Worm (Caenorhabditis elegans) whole organism, L4 larva: ENCODE results near the gene mks-5.

Source experiments
- F10B5.3 ChIP-seq: sonication (generic microtip); optimal IDR thresholded peaks from 2 replicates; lab custom pipeline; 2016; ENCODE audit warnings: mild to moderate bottlenecking, missing genetic modification characterization, missing compliant biosample characterization
- F44E2.7 ChIP-seq: fragments of 200-800 bp; sonication (Bioruptor generic); IDR thresholded peaks from 2 replicates; pipeline ENCODE4 v2.1.2; 2022; ENCODE audit warnings: missing genetic modification characterization, missing compliant biosample characterization
- F49E8.2 ChIP-seq: sonication (generic microtip); optimal IDR thresholded peaks from 2 replicates; lab custom pipeline; 2016; ENCODE audit warnings: missing compliant biosample characterization, mild to moderate bottlenecking, missing genetic modification characterization, borderline replicate concordance
- Y5F2A.4 ChIP-seq: fragments of 200-800 bp; sonication (Bioruptor generic); optimal IDR thresholded peaks from 2 replicates; lab custom pipeline; 2018; ENCODE audit warnings: mild to moderate bottlenecking, missing genetic modification characterization, missing compliant biosample characterization
- ZK546.5 ChIP-seq, 2 experiments: sonication (generic microtip); optimal IDR thresholded peaks; 2 replicates each; lab custom pipeline; 2017; ENCODE audit warnings: missing biosample characterization in 2 of 2, missing genetic modification characterization in 2 of 2
- aly-2 ChIP-seq: sonication (generic microtip); optimal IDR thresholded peaks from 2 replicates; lab custom pipeline; 2018; ENCODE audit warnings: missing biosample characterization, missing genetic modification characterization
- attf-4 ChIP-seq: sonication (generic microtip); optimal IDR thresholded peaks from 3 replicates; lab custom pipeline; 2017; ENCODE audit warnings: missing biosample characterization, missing genetic modification characterization
- ceh-20 ChIP-seq: fragments of 200-800 bp; sonication (Bioruptor generic); IDR thresholded peaks from 2 replicates; pipeline ENCODE4 v1.3.6; 2022; ENCODE audit warnings: missing genetic modification reagents, missing genetic modification characterization, missing compliant biosample characterization
- ceh-62 ChIP-seq: sonication (generic microtip); optimal IDR thresholded peaks from 2 replicates; lab custom pipeline; 2017; ENCODE audit warnings: missing biosample characterization, missing genetic modification characterization
- ceh-82 ChIP-seq: sonication (generic microtip); optimal IDR thresholded peaks from 2 replicates; lab custom pipeline; 2017; ENCODE audit warnings: missing biosample characterization, missing genetic modification characterization
- cey-2 ChIP-seq: sonication (generic microtip); optimal IDR thresholded peaks from 3 replicates; lab custom pipeline; 2017; ENCODE audit warnings: missing genetic modification characterization, mild to moderate bottlenecking, missing compliant biosample characterization, antibody characterized with exemption, borderline replicate concordance; ENCODE audit not compliant: insufficient read depth
- ctbp-1 ChIP-seq: fragments of 200-800 bp; sonication (Bioruptor generic); IDR thresholded peaks from 2 replicates; pipeline ENCODE4 v1.3.6; 2022; ENCODE audit warnings: missing genetic modification reagents, missing genetic modification characterization, missing compliant biosample characterization
- daf-16 ChIP-seq, 3 experiments: sonication (generic microtip); optimal IDR thresholded peaks; 2 replicates each; lab custom pipeline; 2016 to 2017; ENCODE audit warnings: missing genetic modification characterization in 3 of 3, missing genetic modification reagents in 3 of 3, mild to moderate bottlenecking in 2 of 3, missing compliant biosample characterization in 2 of 3, missing biosample characterization in 1 of 3, moderate library complexity in 1 of 3
- daf-19 ChIP-seq: fragments of 200-800 bp; sonication (Bioruptor generic); conservative IDR thresholded peaks from 2 replicates; pipeline ENCODE4 v1.3.6; 2022; ENCODE audit warnings: missing genetic modification characterization, missing compliant biosample characterization
- dmd-6 ChIP-seq: fragments of 200-800 bp; sonication (Bioruptor generic); IDR thresholded peaks from 2 replicates; pipeline ENCODE4 v1.3.6; 2022; ENCODE audit warnings: missing genetic modification reagents, missing genetic modification characterization, missing compliant biosample characterization
- dmd-9 ChIP-seq: fragments of 200-800 bp; sonication (Bioruptor generic); IDR thresholded peaks from 2 replicates; pipeline ENCODE4 v1.3.6; 2022; ENCODE audit warnings: missing genetic modification reagents, missing genetic modification characterization, missing compliant biosample characterization
- dpl-1 ChIP-seq: fragments of 150-350 bp; optimal IDR thresholded peaks from 2 replicates; lab custom pipeline; 2014; ENCODE audit warnings: missing biosample characterization, missing genetic modification reagents, missing genetic modification characterization
- fos-1 ChIP-seq: fragments of 150-350 bp; optimal IDR thresholded peaks from 2 replicates; lab custom pipeline; 2014; ENCODE audit warnings: missing biosample characterization, missing genetic modification characterization
- gei-8 ChIP-seq: fragments of 200-800 bp; sonication (Bioruptor generic); optimal IDR thresholded peaks from 2 replicates; lab custom pipeline; 2018; ENCODE audit warnings: mild to moderate bottlenecking, missing genetic modification characterization, missing compliant biosample characterization
- hlh-11 ChIP-seq: fragments of 200-800 bp; sonication (Bioruptor generic); optimal IDR thresholded peaks from 2 replicates; lab custom pipeline; 2018; ENCODE audit warnings: mild to moderate bottlenecking, missing genetic modification characterization, missing compliant biosample characterization
- lin-13 ChIP-seq: fragments of 150-350 bp; optimal IDR thresholded peaks from 2 replicates; lab custom pipeline; 2014; ENCODE audit warnings: missing biosample characterization, missing genetic modification reagents, missing genetic modification characterization
- lin-29 ChIP-seq: fragments of 200-800 bp; sonication (Bioruptor generic); IDR thresholded peaks from 2 replicates; pipeline ENCODE4 v1.3.6; 2022; ENCODE audit warnings: missing genetic modification reagents, missing genetic modification characterization, missing compliant biosample characterization
- lin-38 ChIP-seq: fragments of 200-800 bp; sonication (Bioruptor generic); IDR thresholded peaks from 2 replicates; pipeline ENCODE4 v1.3.6; 2022; ENCODE audit warnings: missing genetic modification reagents, missing genetic modification characterization, missing compliant biosample characterization
- lir-3 ChIP-seq: sonication (generic microtip); optimal IDR thresholded peaks from 2 replicates; lab custom pipeline; 2016; ENCODE audit warnings: mild to moderate bottlenecking, missing genetic modification characterization, missing compliant biosample characterization
- madf-5 ChIP-seq, 2 experiments: fragments of 200-800 bp; sonication (Bioruptor generic); IDR thresholded peaks; 2 replicates each; pipeline ENCODE4 v1.3.6; 2022; ENCODE audit warnings: missing compliant biosample characterization in 2 of 2, missing genetic modification characterization in 2 of 2
- madf-9 ChIP-seq: fragments of 200-800 bp; sonication (Bioruptor generic); conservative IDR thresholded peaks from 2 replicates; pipeline ENCODE4 v1.3.6; 2022; ENCODE audit warnings: missing genetic modification reagents, missing genetic modification characterization, missing compliant biosample characterization
- mdl-1 ChIP-seq, 2 experiments: fragments of 150-350 bp in 1 of 2; sonication (generic microtip) in 1 of 2; optimal IDR thresholded peaks; 2 replicates each; lab custom pipeline; 2014 to 2017; ENCODE audit warnings: missing biosample characterization in 2 of 2, missing genetic modification characterization in 2 of 2
- mdt-29 ChIP-seq: fragments of 200-800 bp; sonication (Bioruptor generic); IDR thresholded peaks from 2 replicates; pipeline ENCODE4 v1.3.6; 2022; ENCODE audit warnings: missing genetic modification reagents, missing genetic modification characterization, missing compliant biosample characterization
- mes-2 ChIP-seq: sonication (generic microtip); optimal IDR thresholded peaks from 2 replicates; lab custom pipeline; 2016; ENCODE audit warnings: missing genotype, mild to moderate bottlenecking, missing genetic modification characterization, missing compliant biosample characterization; ENCODE audit not compliant: poor library complexity, severe bottlenecking
- nhr-11 ChIP-seq: fragments of 150-350 bp; optimal IDR thresholded peaks from 2 replicates; lab custom pipeline; 2014; ENCODE audit warnings: missing biosample characterization, missing genetic modification characterization
- nhr-41 ChIP-seq: fragments of 200-800 bp; sonication (Bioruptor generic); IDR thresholded peaks from 2 replicates; pipeline ENCODE4 v1.3.6; 2022; ENCODE audit warnings: missing genetic modification reagents, missing genetic modification characterization, missing compliant biosample characterization
- nhr-42 ChIP-seq: fragments of 200-800 bp; sonication (Bioruptor generic); IDR thresholded peaks from 2 replicates; pipeline ENCODE4 v1.3.6; 2022; ENCODE audit warnings: missing genetic modification characterization, missing compliant biosample characterization
- nhr-77 ChIP-seq: fragments of 150-350 bp; optimal IDR thresholded peaks from 2 replicates; lab custom pipeline; 2014; ENCODE audit warnings: missing biosample characterization, missing genetic modification characterization
- saeg-2 ChIP-seq: fragments of 200-800 bp; sonication (Bioruptor generic); IDR thresholded peaks from 2 replicates; pipeline ENCODE4 v1.3.6; 2022; ENCODE audit warnings: missing genetic modification reagents, missing genetic modification characterization, missing compliant biosample characterization
- snpc-1.2 ChIP-seq: fragments of 200-800 bp; sonication (Bioruptor generic); IDR thresholded peaks from 2 replicates; pipeline ENCODE4 v1.3.6; 2022; ENCODE audit warnings: missing genetic modification reagents, missing genetic modification characterization, missing compliant biosample characterization
- spr-3 ChIP-seq: fragments of 200-800 bp; sonication (Bioruptor generic); optimal IDR thresholded peaks from 2 replicates; lab custom pipeline; 2018; ENCODE audit warnings: mild to moderate bottlenecking, missing genetic modification characterization, missing compliant biosample characterization
- tra-1 ChIP-seq: fragments of 200-800 bp; sonication (Bioruptor generic); IDR thresholded peaks from 2 replicates; pipeline ENCODE4 v1.3.6; 2022; ENCODE audit warnings: missing genetic modification reagents, missing genetic modification characterization, missing compliant biosample characterization
- unc-130 ChIP-seq: sonication (generic microtip); optimal IDR thresholded peaks from 2 replicates; lab custom pipeline; 2016; ENCODE audit warnings: missing genetic modification reagents, missing genetic modification characterization, missing compliant biosample characterization
- unc-62 ChIP-seq, 3 experiments: fragments of 150-350 bp in 1 of 3; sonication (generic microtip); optimal IDR thresholded peaks in 2 of 3; peaks in 1 of 3; 1 replicate in 1 of 3; 2 replicates in 2 of 3; lab custom pipeline; 2014 to 2017; ENCODE audit warnings: missing biosample characterization in 3 of 3, missing genetic modification characterization in 3 of 3, missing genetic modification reagents in 3 of 3, missing genotype in 1 of 3
- zip-2 ChIP-seq: fragments of 150-350 bp; optimal IDR thresholded peaks from 2 replicates; lab custom pipeline; 2014; ENCODE audit warnings: missing biosample characterization, missing genetic modification characterization

mks-5 gene

DNA sequence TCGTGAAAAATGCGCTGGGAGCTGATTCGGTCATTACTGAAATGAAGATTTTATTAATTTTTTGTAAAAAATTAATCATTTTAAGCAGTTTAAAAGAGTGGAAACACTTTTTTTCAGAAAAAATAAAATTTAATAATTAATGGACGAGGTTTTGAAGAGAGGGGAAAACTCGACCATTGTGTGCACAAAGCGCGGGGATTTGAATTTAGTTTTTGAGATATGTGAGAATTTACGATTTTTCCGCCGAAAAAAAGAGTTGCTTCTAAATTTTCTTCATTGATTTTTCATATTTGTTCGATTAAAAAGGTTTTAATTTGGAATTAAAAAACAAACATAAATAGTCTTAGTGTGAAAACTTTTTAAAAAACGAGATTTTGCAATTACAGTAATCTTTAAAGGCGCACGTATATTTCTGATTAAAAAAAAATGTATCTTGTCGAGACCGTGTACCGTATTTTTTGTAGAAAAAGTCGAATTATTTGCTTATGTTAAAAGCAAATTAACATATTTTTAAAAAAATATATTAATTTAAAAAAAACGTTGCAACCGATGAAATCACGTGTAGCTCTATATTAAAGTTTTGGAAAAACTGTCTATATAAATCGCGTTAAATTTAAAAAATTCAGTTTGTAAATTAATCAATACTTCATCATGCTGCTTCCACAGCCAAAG lies 5.6 kb upstream of the mks-5 start, which contains the start of the genes dph-2 and C09G5.7:
Gene dph-2 (minus strand): TSS at position 36 of the 672 bp plus-strand sequence.
Gene C09G5.7 (plus strand): TSS at position 622 of the 672 bp plus-strand sequence.
- TF ChIP-seq madf-5 (GFP tag; IDR thresholded peaks at IDR 0.05; lab: Robert Waterston, UW) = no peak
- TF ChIP-seq fos-1 = no peak
- peak; percentile 85 for TF ChIP-seq dpl-1
- no peak for TF ChIP-seq mdt-29 (GFP tag; lab: Robert Waterston, UW)
- no peak for TF ChIP-seq ceh-62 (tag; lab: Kevin White, UChicago)
- no peak for TF ChIP-seq ctbp-1 (GFP tag; lab: Robert Waterston, UW)
- no peak for TF ChIP-seq dmd-9 (GFP tag; lab: Robert Waterston, UW)
- peak; percentile 53 for TF ChIP-seq unc-130 (GFP tag; lab: Kevin White, UChicago)
- TF ChIP-seq nhr-77 (tag; lab: Kevin White, UChicago) = no peak
- TF ChIP-seq ceh-20 (GFP tag; lab: Robert Waterston, UW) = no peak
- TF ChIP-seq unc-62 (GFP tag; optimal IDR thresholded peaks at IDR 0.05 in 1 of 2; lab: Kevin White, UChicago) = peak in 1 of 2 experiments; percentile 80
- TF ChIP-seq unc-62 (tag; optimal IDR thresholded peaks at IDR 0.05; lab: Kevin White, UChicago) = no peak
- TF ChIP-seq lin-13 (GFP tag; lab: Kevin White, UChicago) = no peak
- TF ChIP-seq nhr-11 (tag; lab: Kevin White, UChicago) = no peak
- TF ChIP-seq F49E8.2 (tag; lab: Kevin White, UChicago) = no peak
- TF ChIP-seq cey-2 = no peak
- TF ChIP-seq Y5F2A.4 = no peak
- TF ChIP-seq F10B5.3 (tag; lab: Kevin White, UChicago) = no peak
- no peak for TF ChIP-seq nhr-41 (GFP tag; lab: Robert Waterston, UW)
- peak; percentile 89 for TF ChIP-seq mes-2 (tag; lab: Kevin White, UChicago)
- TF ChIP-seq daf-16 (GFP tag; optimal IDR thresholded peaks at IDR 0.05; lab: Kevin White, UChicago) = no peak
- no peak for TF ChIP-seq daf-16 (tag; optimal IDR thresholded peaks at IDR 0.05; lab: Kevin White, UChicago)
- no peak for TF ChIP-seq madf-9 (GFP tag; lab: Robert Waterston, UW)
- no peak for TF ChIP-seq zip-2 (tag; lab: Kevin White, UChicago)
- no peak for TF ChIP-seq hlh-11 (tag; lab: Kevin White, UChicago)
- TF ChIP-seq mdl-1 (tag; optimal IDR thresholded peaks at IDR 0.05; lab: Kevin White, UChicago) = no peak
- no peak for TF ChIP-seq daf-19 (GFP tag; lab: Robert Waterston, UW)
- TF ChIP-seq spr-3 (GFP tag; lab: Kevin White, UChicago) = no peak
- TF ChIP-seq saeg-2 = no peak
- no peak for TF ChIP-seq lin-38
- no peak for TF ChIP-seq lir-3 (tag; lab: Kevin White, UChicago)
- no peak for TF ChIP-seq dmd-6 (GFP tag; lab: Robert Waterston, UW)
- no peak for TF ChIP-seq tra-1 (GFP tag; lab: Robert Waterston, UW)
- TF ChIP-seq aly-2 (tag; lab: Kevin White, UChicago) = no peak
- no peak for TF ChIP-seq lin-29 (GFP tag; lab: Robert Waterston, UW)

DNA sequence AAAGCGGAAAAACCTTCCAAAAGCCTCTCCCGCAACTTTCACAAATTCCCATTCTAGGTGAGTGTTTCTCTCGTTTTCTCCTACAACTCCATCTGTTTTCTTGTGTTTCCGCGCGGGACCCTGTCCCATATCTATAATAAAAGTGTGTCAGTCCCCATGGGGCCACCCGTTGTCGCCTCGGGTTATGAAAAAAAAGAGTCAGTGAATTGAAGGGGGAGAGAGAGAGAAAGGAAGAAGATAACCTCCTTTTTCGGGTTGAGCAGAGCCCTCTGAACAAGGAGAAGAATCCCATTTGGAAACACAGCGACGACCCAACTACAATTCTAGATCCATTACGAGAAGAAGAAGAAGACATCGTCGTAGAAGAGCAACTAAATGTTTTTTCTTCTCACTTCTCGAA lies 2.9 kb upstream of the mks-5 start, which contains the start of gene C09G5.13:
Gene C09G5.13 (plus strand): TSS at position 301 of the 400 bp plus-strand sequence.
- TF ChIP-seq aly-2 (tag; lab: Kevin White, UChicago) (no peak), lir-3 (tag; lab: Kevin White, UChicago) (no peak), unc-62 (GFP tag; optimal IDR thresholded peaks at IDR 0.05 in 1 of 2; lab: Kevin White, UChicago) (peak in 1 of 2 experiments; percentile 22), unc-62 (tag; optimal IDR thresholded peaks at IDR 0.05; lab: Kevin White, UChicago) (no peak)

- TF ChIP-seq madf-5 (GFP tag; IDR thresholded peaks at IDR 0.05; lab: Robert Waterston, UW) (no peak), saeg-2 (no peak), F44E2.7 (GFP tag; lab: Robert Waterston, UW) (no peak), nhr-42 (GFP tag; lab: Robert Waterston, UW) (no peak), gei-8 (GFP tag; lab: Kevin White, UChicago) (no peak), snpc-1.2 (GFP tag; lab: Robert Waterston, UW) (no peak), unc-62 (GFP tag; optimal IDR thresholded peaks at IDR 0.05 in 1 of 2; lab: Kevin White, UChicago) (no peak), unc-62 (tag; optimal IDR thresholded peaks at IDR 0.05; lab: Kevin White, UChicago) (no peak), ceh-82 (tag; lab: Kevin White, UChicago) (no peak), spr-3 (GFP tag; lab: Kevin White, UChicago) (no peak), attf-4 (tag; lab: Kevin White, UChicago) (no peak), unc-130 (GFP tag; lab: Kevin White, UChicago) (no peak), ZK546.5 (tag; optimal IDR thresholded peaks at IDR 0.05; lab: Kevin White, UChicago) (no peak)
Measured at ce11 chrII:10723069-10723468, 3.0 kb downstream of the mks-5 start, which contains the start of gene C09G5.14. TSS of gene C09G5.14 (minus strand) at chrII:10723169.
